Worm (Caenorhabditis elegans) whole organism, midembryonic: ENCODE results near the gene nlp-18.

Experiments
- T22C8.4 ChIP-seq: fragments of 200-800 bp; sonication (Bioruptor generic); IDR thresholded peaks from 2 replicates; pipeline ENCODE4 v1.3.6; 2022; ENCODE audit warnings: missing genetic modification characterization, missing compliant biosample characterization
- cog-1 ChIP-seq: sonication (generic microtip); optimal IDR thresholded peaks from 2 replicates; lab custom pipeline; 2016; ENCODE audit warnings: missing genetic modification characterization, missing compliant biosample characterization
- flt-1 ChIP-seq: fragments of 200-800 bp; sonication (Bioruptor generic); IDR thresholded peaks from 2 replicates; pipeline ENCODE4 v1.3.6; 2022; ENCODE audit warnings: missing genetic modification characterization, missing compliant biosample characterization
- klf-2 ChIP-seq: fragments of 200-800 bp; sonication (Bioruptor generic); conservative IDR thresholded peaks from 2 replicates; pipeline ENCODE4 v1.3.6; 2022; ENCODE audit warnings: missing genetic modification reagents, missing genetic modification characterization, missing compliant biosample characterization
- med-1 ChIP-seq: sonication (generic microtip); optimal IDR thresholded peaks from 2 replicates; lab custom pipeline; 2017; ENCODE audit warnings: missing genetic modification characterization, mild to moderate bottlenecking, missing compliant biosample characterization, antibody characterized with exemption, missing genetic modification reagents; ENCODE audit not compliant: insufficient read depth
- ref-1 ChIP-seq: fragments of 200-800 bp; sonication (Bioruptor generic); conservative IDR thresholded peaks from 2 replicates; pipeline ENCODE4 v1.3.6; 2022; ENCODE audit warnings: missing genetic modification reagents, missing genetic modification characterization, missing compliant biosample characterization
- tab-1 ChIP-seq: fragments of 200-800 bp; sonication (Bioruptor generic); IDR thresholded peaks from 2 replicates; pipeline ENCODE4 v1.3.6; 2022; ENCODE audit warnings: missing genetic modification characterization, missing compliant biosample characterization
- ztf-23 ChIP-seq: fragments of 200-800 bp; sonication (Bioruptor generic); IDR thresholded peaks from 2 replicates; pipeline ENCODE4 v1.3.6; 2022; ENCODE audit warnings: missing genetic modification reagents, missing genetic modification characterization, missing compliant biosample characterization
- ztf-29 ChIP-seq: fragments of 200-800 bp; sonication (Bioruptor generic); IDR thresholded peaks from 2 replicates; pipeline ENCODE4 v1.3.6; 2022; ENCODE audit warnings: missing genetic modification reagents, missing genetic modification characterization, missing compliant biosample characterization

Gene nlp-18

ce11 chrII:11010914-11011313 is 19.3 kb downstream of the nlp-18 start:
- TF ChIP-seq tab-1 (GFP tag; lab: Robert Waterston, UW) (no peak), klf-2 (GFP tag; lab: Robert Waterston, UW) (no peak), med-1 (no peak), ztf-29 (GFP tag; lab: Robert Waterston, UW) (no peak), T22C8.4 (GFP tag; lab: Robert Waterston, UW) (no peak), ztf-23 (GFP tag; lab: Robert Waterston, UW) (no peak), cog-1 (tag; lab: Kevin White, UChicago) (no peak)

DNA sequence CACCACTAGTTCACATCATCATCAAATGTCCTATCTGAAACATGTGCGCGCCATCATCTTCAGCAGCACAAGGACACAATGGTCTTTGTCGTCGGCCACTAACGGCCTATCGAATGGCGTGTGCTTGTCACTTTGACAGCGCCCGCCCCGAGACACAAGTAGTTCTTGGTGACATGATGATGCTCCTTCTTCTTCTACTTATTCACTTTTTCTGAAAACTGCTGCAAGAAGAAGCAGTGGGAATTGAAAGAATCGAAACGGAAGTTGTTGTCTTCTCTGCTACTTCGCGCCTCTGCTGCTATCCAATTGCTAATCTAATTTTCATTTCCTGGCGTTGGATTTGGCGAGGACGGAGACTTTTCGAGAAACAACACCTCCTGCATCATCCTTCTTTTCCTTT is 25.8 kb downstream of the nlp-18 start:
- TF ChIP-seq klf-2 (GFP tag; lab: Robert Waterston, UW), result no peak
- TF ChIP-seq T22C8.4 (GFP tag; lab: Robert Waterston, UW), result no peak
- no peak for TF ChIP-seq ztf-29 (GFP tag; lab: Robert Waterston, UW)
- no peak for TF ChIP-seq ztf-23 (GFP tag; lab: Robert Waterston, UW)
- no peak for TF ChIP-seq cog-1 (tag; lab: Kevin White, UChicago)
- TF ChIP-seq ref-1, result no peak
- no peak for TF ChIP-seq med-1
- no peak for TF ChIP-seq flt-1 (GFP tag; lab: Robert Waterston, UW)
- TF ChIP-seq tab-1 (GFP tag; lab: Robert Waterston, UW), result no peak

DNA sequence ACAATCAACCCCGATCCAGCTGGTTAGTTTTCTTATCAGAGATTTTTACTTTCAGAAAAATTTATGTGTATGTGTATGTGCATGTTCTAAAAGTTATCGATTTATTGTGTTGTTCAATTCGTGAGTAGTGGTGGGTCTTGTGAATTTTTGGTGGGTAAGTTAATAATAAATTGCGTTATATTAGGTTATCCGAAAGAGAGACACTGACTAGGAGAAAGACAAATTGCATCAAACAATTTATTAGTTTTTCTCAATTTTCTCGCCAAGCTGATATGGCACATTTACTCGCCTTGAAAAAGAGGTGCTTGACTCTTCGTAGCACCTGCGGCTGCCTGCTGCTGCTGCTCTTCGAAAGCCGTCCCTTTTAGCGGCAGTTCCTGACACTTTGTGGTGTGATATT is 31.1 kb downstream of the nlp-18 start:
- TF ChIP-seq ref-1 (no peak), tab-1 (GFP tag; lab: Robert Waterston, UW) (no peak), cog-1 (tag; lab: Kevin White, UChicago) (no peak), flt-1 (GFP tag; lab: Robert Waterston, UW) (no peak), klf-2 (GFP tag; lab: Robert Waterston, UW) (no peak)

DNA sequence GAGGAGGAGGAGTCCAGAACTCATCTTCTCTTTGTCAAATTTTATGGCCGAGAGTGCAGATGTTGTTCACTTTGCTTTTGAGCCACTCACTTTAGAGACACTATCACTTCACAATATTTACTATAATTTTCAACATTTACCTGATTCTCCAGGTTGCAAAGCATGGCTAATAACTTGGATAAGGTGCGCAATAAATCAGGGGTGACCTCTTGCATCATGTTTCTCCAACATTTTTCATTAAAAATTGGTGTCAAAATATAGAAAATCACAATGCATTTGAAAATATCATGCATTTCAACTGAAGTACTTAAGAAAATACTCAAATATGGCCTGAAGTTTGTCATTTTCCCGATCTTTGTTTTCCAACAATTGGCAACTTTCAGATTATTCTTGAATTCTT is 34.6 kb downstream of the nlp-18 start:
- no peak for TF ChIP-seq ref-1
- no peak for TF ChIP-seq klf-2 (GFP tag; lab: Robert Waterston, UW)
- no peak for TF ChIP-seq T22C8.4 (GFP tag; lab: Robert Waterston, UW)
- no peak for TF ChIP-seq flt-1 (GFP tag; lab: Robert Waterston, UW)
- TF ChIP-seq med-1, result no peak
- no peak for TF ChIP-seq cog-1 (tag; lab: Kevin White, UChicago)
- TF ChIP-seq ztf-29 (GFP tag; lab: Robert Waterston, UW), result no peak
- TF ChIP-seq ztf-23 (GFP tag; lab: Robert Waterston, UW), result no peak
- no peak for TF ChIP-seq tab-1 (GFP tag; lab: Robert Waterston, UW)

ce11 chrII:10993607-10994229 is 36.5 kb downstream of the nlp-18 start:
- TF ChIP-seq klf-2 (GFP tag; lab: Robert Waterston, UW) (no peak), ref-1 (no peak), tab-1 (GFP tag; lab: Robert Waterston, UW) (no peak), T22C8.4 (GFP tag; lab: Robert Waterston, UW) (no peak), ztf-29 (GFP tag; lab: Robert Waterston, UW) (no peak), flt-1 (GFP tag; lab: Robert Waterston, UW) (no peak), cog-1 (tag; lab: Kevin White, UChicago) (no peak), ztf-23 (GFP tag; lab: Robert Waterston, UW) (no peak), med-1 (no peak)

DNA sequence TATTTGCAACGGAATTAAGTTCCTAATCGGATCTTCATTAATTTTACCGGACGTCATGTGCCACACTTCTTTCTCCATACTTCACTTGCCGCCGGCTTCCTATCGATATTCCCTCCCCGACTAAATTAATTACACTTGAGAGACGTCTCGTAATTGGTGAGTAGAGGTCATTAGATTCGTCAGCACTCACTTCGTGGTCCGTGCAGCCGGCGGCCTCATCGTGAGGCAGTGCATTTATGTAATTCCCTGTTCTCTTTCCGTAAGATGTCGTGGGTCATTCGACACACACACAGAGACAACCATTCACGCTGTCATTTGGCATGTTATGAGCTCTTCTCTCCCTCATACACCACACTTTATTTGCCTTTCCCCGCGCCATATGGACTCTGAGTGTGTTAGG is 39.6 kb downstream of the nlp-18 start:
- TF ChIP-seq med-1 (no peak), ztf-23 (GFP tag; lab: Robert Waterston, UW) (no peak), cog-1 (tag; lab: Kevin White, UChicago) (peak; percentile 26), ztf-29 (GFP tag; lab: Robert Waterston, UW) (0 out of 2 replicates have a peak, but pooled peaks have one; percentile 13)

ce11 chrII:10989180-10989579 is 41.0 kb downstream of the nlp-18 start:
- TF ChIP-seq flt-1 (GFP tag; lab: Robert Waterston, UW) (0 out of 2 replicates have a peak, but pooled peaks have one; percentile 54), tab-1 (GFP tag; lab: Robert Waterston, UW) (no peak), T22C8.4 (GFP tag; lab: Robert Waterston, UW) (peak; percentile 70), klf-2 (GFP tag; lab: Robert Waterston, UW) (peak; percentile 37; the same call in 1 of the 2 replicates), ztf-23 (GFP tag; lab: Robert Waterston, UW) (0 out of 2 replicates have a peak, but pooled peaks have one; percentile 25), ztf-29 (GFP tag; lab: Robert Waterston, UW) (no peak)

DNA sequence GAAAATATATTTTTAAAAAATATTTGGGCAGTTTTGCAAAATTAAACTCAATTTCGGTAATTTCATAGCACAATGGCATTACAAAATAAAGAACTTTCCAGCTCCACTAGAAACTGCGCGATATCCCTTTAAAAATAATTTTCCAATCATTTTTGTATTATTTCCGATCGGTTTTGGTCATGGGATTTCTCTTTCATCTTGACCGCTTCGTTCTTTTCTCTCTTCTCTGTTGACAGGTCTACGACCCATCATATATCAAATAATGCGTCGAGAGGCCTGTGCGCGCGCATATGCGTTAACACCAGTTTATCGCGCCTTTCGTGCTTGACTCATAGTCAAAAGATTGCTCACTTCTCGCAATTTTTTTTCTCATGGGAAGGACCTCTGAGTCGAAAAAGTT is 41.6 kb downstream of the nlp-18 start:
- TF ChIP-seq T22C8.4 (GFP tag; lab: Robert Waterston, UW) (no peak), tab-1 (GFP tag; lab: Robert Waterston, UW) (no peak), flt-1 (GFP tag; lab: Robert Waterston, UW) (no peak), cog-1 (tag; lab: Kevin White, UChicago) (no peak), klf-2 (GFP tag; lab: Robert Waterston, UW) (no peak), ztf-23 (GFP tag; lab: Robert Waterston, UW) (no peak), ztf-29 (GFP tag; lab: Robert Waterston, UW) (no peak), med-1 (no peak), ref-1 (no peak)

DNA sequence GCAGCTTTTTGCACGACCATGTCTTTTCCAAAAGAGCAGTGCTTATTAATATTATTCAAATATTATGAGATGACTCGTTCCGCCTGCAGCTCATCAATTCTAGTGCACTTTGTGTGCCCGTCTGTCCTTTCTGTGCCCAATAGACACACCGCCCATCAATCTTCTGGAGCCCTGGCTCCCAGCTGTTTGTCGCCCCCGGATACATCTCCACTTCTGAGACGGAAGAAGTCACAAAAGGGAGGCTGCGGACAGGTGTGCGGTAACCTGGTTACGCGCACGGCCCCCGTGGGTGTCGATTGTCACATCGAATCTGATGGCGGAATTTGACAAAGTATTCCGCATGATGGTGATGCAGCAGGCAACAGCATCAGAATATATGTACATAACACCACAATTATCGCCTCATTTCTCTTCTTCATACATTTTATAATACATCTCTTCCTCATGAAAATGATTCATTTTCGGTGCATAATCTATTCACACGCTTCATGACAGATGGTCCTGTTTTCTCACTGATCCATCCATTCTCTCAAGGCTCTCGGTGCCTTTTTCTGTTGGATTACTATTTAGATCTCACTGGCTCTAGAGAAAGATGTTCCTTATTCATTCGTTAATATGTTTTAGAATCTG is 43.6 kb downstream of the nlp-18 start:
- TF ChIP-seq ztf-23 (GFP tag; lab: Robert Waterston, UW) (no peak), tab-1 (GFP tag; lab: Robert Waterston, UW) (no peak), flt-1 (GFP tag; lab: Robert Waterston, UW) (no peak), ztf-29 (GFP tag; lab: Robert Waterston, UW) (no peak), T22C8.4 (GFP tag; lab: Robert Waterston, UW) (no peak), klf-2 (GFP tag; lab: Robert Waterston, UW) (no peak)
